Worm (Caenorhabditis elegans) whole organism, young adult: ENCODE measurements around the gene mpz-1.

Experiments used
- B0019.2 ChIP-seq: fragments of 200-800 bp; sonication (Bioruptor generic); conservative IDR thresholded peaks from 2 replicates; pipeline ENCODE4 v1.3.6; 2022; ENCODE audit warnings: missing genetic modification reagents, missing genetic modification characterization, missing compliant biosample characterization
- C06A6.2 ChIP-seq: fragments of 200-800 bp; sonication (Bioruptor generic); conservative IDR thresholded peaks from 2 replicates; pipeline ENCODE4 v1.3.6; 2022; ENCODE audit warnings: missing genetic modification characterization, missing compliant biosample characterization
- C17E4.6 ChIP-seq: fragments of 200-800 bp; sonication (Bioruptor generic); IDR thresholded peaks from 2 replicates; pipeline ENCODE4 v1.3.6; 2022; ENCODE audit warnings: missing genetic modification reagents, missing genetic modification characterization, missing compliant biosample characterization
- D2030.7 ChIP-seq: fragments of 200-800 bp; sonication (Bioruptor generic); IDR thresholded peaks from 2 replicates; pipeline ENCODE4 v1.3.6; 2022; ENCODE audit warnings: missing genetic modification reagents, missing genetic modification characterization, missing compliant biosample characterization
- F22D6.2 ChIP-seq: sonication (generic microtip); optimal IDR thresholded peaks from 2 replicates; lab custom pipeline; 2016; ENCODE audit warnings: mild to moderate bottlenecking, missing genetic modification characterization, missing compliant biosample characterization
- F23B12.7 ChIP-seq: sonication (generic microtip); optimal IDR thresholded peaks from 2 replicates; lab custom pipeline; 2017; ENCODE audit warnings: missing genetic modification characterization, mild to moderate bottlenecking, missing compliant biosample characterization, antibody characterized with exemption, moderate library complexity; ENCODE audit not compliant: insufficient read depth
- F55B11.4 ChIP-seq: sonication (generic microtip); optimal IDR thresholded peaks from 2 replicates; lab custom pipeline; 2016; ENCODE audit warnings: missing compliant biosample characterization, missing genetic modification characterization, borderline replicate concordance; ENCODE audit not compliant: insufficient read depth
- F57A8.1 ChIP-seq: fragments of 200-800 bp; sonication (Bioruptor generic); optimal IDR thresholded peaks from 2 replicates; lab custom pipeline; 2018; ENCODE audit warnings: mild to moderate bottlenecking, missing genetic modification characterization, moderate library complexity, missing compliant biosample characterization
- T07F8.4 ChIP-seq: sonication (generic microtip); optimal IDR thresholded peaks from 2 replicates; lab custom pipeline; 2016; ENCODE audit warnings: mild to moderate bottlenecking, missing genetic modification characterization, moderate library complexity, missing compliant biosample characterization
- T26A5.8 ChIP-seq: sonication (generic microtip); optimal IDR thresholded peaks from 2 replicates; lab custom pipeline; 2016; ENCODE audit warnings: missing genetic modification characterization, missing compliant biosample characterization
- Y53G8AR.9 ChIP-seq: fragments of 200-800 bp; sonication (Bioruptor generic); conservative IDR thresholded peaks from 2 replicates; pipeline ENCODE4 v1.3.6; 2022; ENCODE audit warnings: missing genetic modification reagents, missing genetic modification characterization, missing compliant biosample characterization
- Y79H2A.3 ChIP-seq: fragments of 200-800 bp; sonication (Bioruptor generic); conservative IDR thresholded peaks from 2 replicates; pipeline ENCODE4 v1.3.6; 2022; ENCODE audit warnings: missing genetic modification reagents, missing genetic modification characterization, missing compliant biosample characterization
- ZK185.1 ChIP-seq: sonication (generic microtip); optimal IDR thresholded peaks from 2 replicates; lab custom pipeline; 2016; ENCODE audit warnings: mild to moderate bottlenecking, missing genetic modification characterization, missing compliant biosample characterization; ENCODE audit not compliant: poor library complexity, severe bottlenecking
- aptf-3 ChIP-seq: fragments of 200-800 bp; sonication (Bioruptor generic); IDR thresholded peaks from 2 replicates; pipeline ENCODE4 v1.3.6; 2022; ENCODE audit warnings: missing genetic modification characterization, missing compliant biosample characterization
- attf-3 ChIP-seq: fragments of 200-800 bp; sonication (Bioruptor generic); conservative IDR thresholded peaks from 2 replicates; pipeline ENCODE4 v1.3.6; 2022; ENCODE audit warnings: missing genetic modification reagents, missing genetic modification characterization, missing compliant biosample characterization
- attf-6 ChIP-seq: fragments of 200-800 bp; sonication (Bioruptor generic); IDR thresholded peaks from 2 replicates; pipeline ENCODE4 v1.3.6; 2022; ENCODE audit warnings: missing genetic modification reagents, missing genetic modification characterization, missing compliant biosample characterization
- cebp-1 ChIP-seq, 2 experiments: fragments of 200-800 bp in 1 of 2; sonication (Bioruptor generic) in 1 of 2; sonication (generic microtip) in 1 of 2; IDR thresholded peaks in 1 of 2; optimal IDR thresholded peaks in 1 of 2; 2 replicates each; pipeline versions ENCODE4 v1.3.6 to Lab custom; 2017 to 2022; ENCODE audit warnings: missing compliant biosample characterization in 2 of 2, missing genetic modification characterization in 2 of 2, mild to moderate bottlenecking in 1 of 2, missing genetic modification reagents in 1 of 2, moderate library complexity in 1 of 2
- ceh-100 ChIP-seq: fragments of 200-800 bp; sonication (Bioruptor generic); IDR thresholded peaks from 2 replicates; pipeline ENCODE4 v1.3.6; 2022; ENCODE audit warnings: missing genetic modification reagents, missing genetic modification characterization, missing compliant biosample characterization
- ceh-27 ChIP-seq: fragments of 200-800 bp; sonication (Bioruptor generic); optimal IDR thresholded peaks from 2 replicates; lab custom pipeline; 2018; ENCODE audit warnings: mild to moderate bottlenecking, missing genetic modification characterization, moderate library complexity, missing compliant biosample characterization
- ceh-91 ChIP-seq: fragments of 200-800 bp; sonication (Bioruptor generic); IDR thresholded peaks from 2 replicates; pipeline ENCODE4 v1.3.6; 2022; ENCODE audit warnings: missing genetic modification reagents, missing genetic modification characterization, missing compliant biosample characterization
- dox-1 ChIP-seq: fragments of 200-800 bp; sonication (Bioruptor generic); IDR thresholded peaks from 2 replicates; pipeline ENCODE4 v1.3.6; 2022; ENCODE audit warnings: missing genetic modification reagents, missing genetic modification characterization, missing compliant biosample characterization
- dpl-1 ChIP-seq: fragments of 150-350 bp; optimal IDR thresholded peaks from 2 replicates; lab custom pipeline; 2014; ENCODE audit warnings: missing biosample characterization, missing genetic modification reagents, missing genetic modification characterization
- egrh-3 ChIP-seq: fragments of 200-800 bp; sonication (Bioruptor generic); IDR thresholded peaks from 2 replicates; pipeline ENCODE4 v1.3.6; 2022; ENCODE audit warnings: missing genetic modification reagents, missing genetic modification characterization, missing compliant biosample characterization
- ekl-4 ChIP-seq: fragments of 200-800 bp; sonication (Bioruptor generic); IDR thresholded peaks from 2 replicates; pipeline ENCODE4 v1.3.6; 2022; ENCODE audit warnings: missing genetic modification reagents, missing genetic modification characterization, missing compliant biosample characterization
- him-1 ChIP-seq: sonication (generic microtip); optimal IDR thresholded peaks from 2 replicates; lab custom pipeline; 2016; ENCODE audit warnings: missing genotype, missing genetic modification reagents, missing genetic modification characterization, missing compliant biosample characterization
- hmg-20 ChIP-seq: fragments of 200-800 bp; sonication (Bioruptor generic); IDR thresholded peaks from 2 replicates; pipeline ENCODE4 v1.3.6; 2022; ENCODE audit warnings: missing genetic modification reagents, missing genetic modification characterization, missing compliant biosample characterization
- lin-35 ChIP-seq, 3 experiments: fragments of 150-350 bp in 2 of 3; sonication (generic microtip) in 1 of 3; optimal IDR thresholded peaks; 2 replicates each; lab custom pipeline; 2014 to 2018; ENCODE audit warnings: missing biosample characterization in 3 of 3, missing genetic modification characterization in 3 of 3, missing genetic modification reagents in 3 of 3
- lin-54 ChIP-seq: fragments of 200-800 bp; sonication (Bioruptor generic); optimal IDR thresholded peaks from 2 replicates; lab custom pipeline; 2018; ENCODE audit warnings: mild to moderate bottlenecking, missing genetic modification characterization, missing compliant biosample characterization
- lir-1 ChIP-seq: fragments of 200-800 bp; sonication (Bioruptor generic); conservative IDR thresholded peaks from 2 replicates; pipeline ENCODE4 v1.3.6; 2022; ENCODE audit warnings: missing genetic modification reagents, missing genetic modification characterization, missing compliant biosample characterization
- lsl-1 ChIP-seq: fragments of 200-800 bp; sonication (Bioruptor generic); optimal IDR thresholded peaks from 2 replicates; lab custom pipeline; 2018; ENCODE audit warnings: mild to moderate bottlenecking, missing genetic modification characterization, moderate library complexity, missing compliant biosample characterization
- lsy-27 ChIP-seq: sonication (generic microtip); optimal IDR thresholded peaks from 2 replicates; lab custom pipeline; 2017; ENCODE audit warnings: missing genetic modification characterization, mild to moderate bottlenecking, missing compliant biosample characterization, antibody characterized with exemption, missing genotype, borderline replicate concordance; ENCODE audit not compliant: insufficient read depth
- mcd-1 ChIP-seq: fragments of 200-800 bp; sonication (Bioruptor generic); IDR thresholded peaks from 2 replicates; pipeline ENCODE4 v1.3.6; 2022; ENCODE audit warnings: missing genetic modification reagents, missing genetic modification characterization, missing compliant biosample characterization
- nfya-2 ChIP-seq: fragments of 200-800 bp; sonication (Bioruptor generic); IDR thresholded peaks from 2 replicates; pipeline ENCODE4 v1.3.6; 2022; ENCODE audit warnings: missing genetic modification reagents, missing genetic modification characterization, missing compliant biosample characterization
- sdz-38 ChIP-seq: sonication (generic microtip); optimal IDR thresholded peaks from 2 replicates; lab custom pipeline; 2016; ENCODE audit warnings: missing genotype, missing genetic modification characterization, missing compliant biosample characterization
- snpc-1.1 ChIP-seq: sonication (generic microtip); optimal IDR thresholded peaks from 2 replicates; lab custom pipeline; 2017; ENCODE audit warnings: missing genetic modification characterization, mild to moderate bottlenecking, missing compliant biosample characterization, antibody characterized with exemption, moderate library complexity, missing genotype, missing genetic modification reagents; ENCODE audit not compliant: insufficient read depth
- snpc-1.3 ChIP-seq: sonication (generic microtip); optimal IDR thresholded peaks from 2 replicates; lab custom pipeline; 2017; ENCODE audit warnings: missing genetic modification characterization, mild to moderate bottlenecking, missing compliant biosample characterization, antibody characterized with exemption, moderate library complexity, missing genotype, missing genetic modification reagents; ENCODE audit not compliant: insufficient read depth
- snpc-4 ChIP-seq, 5 experiments: fragments of 150-350 bp in 1 of 5; sonication (generic microtip) in 4 of 5; optimal IDR thresholded peaks; 2 replicates each; lab custom pipeline; 2014 to 2018; ENCODE audit warnings: missing genetic modification characterization in 5 of 5, missing biosample characterization in 3 of 5, antibody characterized with exemption in 2 of 5, mild to moderate bottlenecking in 2 of 5, missing compliant biosample characterization in 2 of 5, missing genotype in 2 of 5, moderate library complexity in 2 of 5, missing genetic modification reagents in 1 of 5
- somi-1 ChIP-seq: fragments of 200-800 bp; sonication (Bioruptor generic); optimal IDR thresholded peaks from 2 replicates; lab custom pipeline; 2018; ENCODE audit warnings: mild to moderate bottlenecking, missing genetic modification characterization, missing compliant biosample characterization
- zfh-2 ChIP-seq: fragments of 200-800 bp; sonication (Bioruptor generic); conservative IDR thresholded peaks from 2 replicates; pipeline ENCODE4 v1.3.6; 2022; ENCODE audit warnings: missing genetic modification reagents, missing genetic modification characterization, missing compliant biosample characterization
- ztf-26 ChIP-seq: sonication (generic microtip); optimal IDR thresholded peaks from 2 replicates; lab custom pipeline; 2017; ENCODE audit warnings: missing genetic modification characterization, missing compliant biosample characterization
- ztf-28 ChIP-seq: fragments of 200-800 bp; sonication (Bioruptor generic); IDR thresholded peaks from 2 replicates; pipeline ENCODE4 v1.3.6; 2022; ENCODE audit warnings: missing genetic modification reagents, missing genetic modification characterization, missing compliant biosample characterization

mpz-1 gene

ce11 chrII:10792611-10793010, 14.7 kb upstream of the mpz-1 start:
- TF ChIP-seq F22D6.2 (tag; lab: Kevin White, UChicago) (no peak), aptf-3 (GFP tag; lab: Robert Waterston, UW) (no peak), F23B12.7 (no peak), T07F8.4 (no peak), attf-6 (no peak), Y79H2A.3 (GFP tag; lab: Robert Waterston, UW) (no peak), sdz-38 (tag; lab: Kevin White, UChicago) (no peak), zfh-2 (GFP tag; lab: Robert Waterston, UW) (no peak), snpc-4 (GFP tag; optimal IDR thresholded peaks at IDR 0.05; lab: Kevin White, UChicago) (no peak), snpc-4 (tag; optimal IDR thresholded peaks at IDR 0.05; lab: Kevin White, UChicago) (no peak), lir-1 (GFP tag; lab: Robert Waterston, UW) (no peak), ztf-28 (GFP tag; lab: Robert Waterston, UW) (no peak)

- no peak for TF ChIP-seq Y53G8AR.9
- peak; percentile 72 for TF ChIP-seq him-1 (tag; lab: Kevin White, UChicago)
- no peak for TF ChIP-seq sdz-38 (tag; lab: Kevin White, UChicago)
- TF ChIP-seq ekl-4 (GFP tag; lab: Robert Waterston, UW) = peak; percentile 39; the same call in 1 of the 2 replicates
- no peak for TF ChIP-seq C17E4.6 (GFP tag; lab: Robert Waterston, UW)
These were observed 9.3 kb upstream of the mpz-1 start, which contains the start of gene tag-209 for ce11 chrII:10787240-10787639. tag-209 (plus strand) TSS chrII:10787312.

ce11 chrII:10784780-10785463, 7.0 kb upstream of the mpz-1 start, which contains the start of gene cdl-1:
cdl-1 (plus strand) TSS chrII:10785452.
- TF ChIP-seq ztf-26 (tag; lab: Kevin White, UChicago) (no peak), B0019.2 (GFP tag; lab: Robert Waterston, UW) (no peak), somi-1 (GFP tag; lab: Kevin White, UChicago) (no peak), snpc-1.1 (tag; lab: Kevin White, UChicago) (no peak), mcd-1 (GFP tag; lab: Robert Waterston, UW) (peak; percentile 15; the same call in 1 of the 2 replicates), hmg-20 (GFP tag; lab: Robert Waterston, UW) (no peak), cebp-1 (GFP tag; IDR thresholded peaks at IDR 0.05; lab: Robert Waterston, UW) (no peak), cebp-1 (tag; optimal IDR thresholded peaks at IDR 0.05; lab: Kevin White, UChicago) (peak; percentile 46), T26A5.8 (no peak), F55B11.4 (tag; lab: Kevin White, UChicago) (no peak), ceh-100 (GFP tag; lab: Robert Waterston, UW) (no peak), attf-3 (GFP tag; lab: Robert Waterston, UW) (no peak), snpc-1.3 (tag; lab: Kevin White, UChicago) (no peak), C06A6.2 (no peak), lin-35 (GFP tag; optimal IDR thresholded peaks at IDR 0.05; lab: Kevin White, UChicago) (peak in 1 of 3 experiments; percentile 84), lsy-27 (no peak), F57A8.1 (GFP tag; lab: Kevin White, UChicago) (no peak), F23B12.7 (peak; percentile 3), lsl-1 (no peak), ZK185.1 (peak; percentile 44), T07F8.4 (no peak), egrh-3 (GFP tag; lab: Robert Waterston, UW) (no peak), nfya-2 (GFP tag; lab: Robert Waterston, UW) (no peak), ceh-27 (GFP tag; lab: Kevin White, UChicago) (peak; percentile 37), dpl-1 (peak; percentile 79), dox-1 (GFP tag; lab: Robert Waterston, UW) (0 out of 2 replicates have a peak, but pooled peaks have one; percentile 15), ceh-91 (no peak), lin-54 (GFP tag; lab: Kevin White, UChicago) (peak; percentile 85), Y79H2A.3 (GFP tag; lab: Robert Waterston, UW) (no peak), D2030.7 (GFP tag; lab: Robert Waterston, UW) (no peak)
